Worm (Caenorhabditis elegans) whole organism, midembryonic: Measurements from ENCODE around the gene unc-31.
A peak's percentile ranks its signal among the peaks of the same experiment; 100 is the strongest.
"Not testable (repeated sequence)": the region's sequence is repeated elsewhere in the genome, so short reads cannot be mapped to it uniquely, and the experiment has no call there.

ENCODE experiments used
- T22C8.4 ChIP-seq: fragments of 200-800 bp; sonication (Bioruptor generic); IDR thresholded peaks from 2 replicates; pipeline ENCODE4 v1.3.6; 2022; ENCODE audit warnings: missing genetic modification characterization, missing compliant biosample characterization
- cog-1 ChIP-seq: sonication (generic microtip); optimal IDR thresholded peaks from 2 replicates; lab custom pipeline; 2016; ENCODE audit warnings: missing genetic modification characterization, missing compliant biosample characterization
- flt-1 ChIP-seq: fragments of 200-800 bp; sonication (Bioruptor generic); IDR thresholded peaks from 2 replicates; pipeline ENCODE4 v1.3.6; 2022; ENCODE audit warnings: missing genetic modification characterization, missing compliant biosample characterization
- klf-2 ChIP-seq: fragments of 200-800 bp; sonication (Bioruptor generic); conservative IDR thresholded peaks from 2 replicates; pipeline ENCODE4 v1.3.6; 2022; ENCODE audit warnings: missing genetic modification reagents, missing genetic modification characterization, missing compliant biosample characterization
- ref-1 ChIP-seq: fragments of 200-800 bp; sonication (Bioruptor generic); conservative IDR thresholded peaks from 2 replicates; pipeline ENCODE4 v1.3.6; 2022; ENCODE audit warnings: missing genetic modification reagents, missing genetic modification characterization, missing compliant biosample characterization
- ztf-23 ChIP-seq: fragments of 200-800 bp; sonication (Bioruptor generic); IDR thresholded peaks from 2 replicates; pipeline ENCODE4 v1.3.6; 2022; ENCODE audit warnings: missing genetic modification reagents, missing genetic modification characterization, missing compliant biosample characterization

ce11 chrIV:12730624-12731023 lies 43.0 kb upstream of the unc-31 start:
- not testable (repeated sequence) for TF ChIP-seq klf-2; T22C8.4 (GFP tag; lab: Robert Waterston, UW); flt-1; ref-1; cog-1 (tag; lab: Kevin White, UChicago)
- TF ChIP-seq ztf-23 (GFP tag; lab: Robert Waterston, UW) = peak; percentile 46; the same call in 1 of the 2 replicates
